Worm (Caenorhabditis elegans): ENCODE results near the gene inx-9.

The inx-9 gene

DNA sequence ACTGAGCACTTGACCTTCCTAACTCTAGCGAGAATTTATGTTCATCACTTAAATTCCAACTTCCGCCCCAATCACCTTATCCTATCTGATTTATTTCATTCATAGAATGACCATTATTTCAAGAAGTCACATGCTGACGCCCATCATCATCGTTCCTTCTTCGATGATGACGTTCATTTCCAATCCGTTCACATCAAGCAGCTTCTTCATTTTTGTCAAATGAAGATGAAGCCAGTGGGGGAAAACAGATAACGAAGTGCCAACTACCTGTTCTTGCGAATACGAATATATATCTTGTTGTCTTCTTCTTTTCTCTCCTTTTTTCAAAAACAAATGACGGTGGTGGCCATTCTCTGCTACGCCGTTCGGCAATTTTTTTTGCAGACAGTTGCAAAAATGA, 25.7 kb downstream of the inx-9 start:
- TF ChIP-seq sea-2 (GFP tag; optimal IDR thresholded peaks at IDR 0.05) (no peak), nhr-76 (tag; optimal IDR thresholded peaks at IDR 0.05) (no peak), ztf-11 (tag; optimal IDR thresholded peaks at IDR 0.05) (no peak), nfya-1 (tag; optimal IDR thresholded peaks at IDR 0.05; ENCODE audit: insufficient read depth) (no peak), nhr-25 (tag; optimal IDR thresholded peaks at IDR 0.05) (peak; percentile 79), daf-12 (tag; optimal IDR thresholded peaks at IDR 0.05) (no peak), nhr-23 (tag; optimal IDR thresholded peaks at IDR 0.05) (peak; percentile 29), ceh-82 (tag; optimal IDR thresholded peaks at IDR 0.05) (no peak), ceh-16 (tag; optimal IDR thresholded peaks at IDR 0.05) (no peak)

ce11 chrIV:11703685-11704296, 27.6 kb downstream of the inx-9 start, which contains the start of the genes T22B3.3 and alg-3:
Gene T22B3.3, minus strand, starts transcription at chrIV:11703785.
Gene alg-3, plus strand, starts transcription at chrIV:11704246.
- TF ChIP-seq egl-5 (tag; optimal IDR thresholded peaks at IDR 0.05) (no peak), unc-62 (GFP tag; optimal IDR thresholded peaks at IDR 0.05) (no peak), eor-1 (tag; optimal IDR thresholded peaks at IDR 0.05) (no peak), ama-1 (optimal IDR thresholded peaks at IDR 0.05) (no peak), nfya-1 (tag; optimal IDR thresholded peaks at IDR 0.05; ENCODE audit: insufficient read depth) (no peak), ceh-9 (tag; optimal IDR thresholded peaks at IDR 0.05) (no peak), tbx-2 (tag; optimal IDR thresholded peaks at IDR 0.05) (no peak), fos-1 (tag; optimal IDR thresholded peaks at IDR 0.05) (no peak), daf-12 (tag; optimal IDR thresholded peaks at IDR 0.05) (no peak), lin-39 (tag; optimal IDR thresholded peaks at IDR 0.05) (no peak), hmg-11 (tag; optimal IDR thresholded peaks at IDR 0.05) (no peak)

ce11 chrIV:11710331-11710730, 34.2 kb downstream of the inx-9 start:
- TF ChIP-seq ztf-11 (tag; optimal IDR thresholded peaks at IDR 0.05) (no peak), nhr-11 (tag; optimal IDR thresholded peaks at IDR 0.05) (peak; percentile 1), nhr-76 (tag; optimal IDR thresholded peaks at IDR 0.05) (no peak), egl-5 (tag; optimal IDR thresholded peaks at IDR 0.05) (peak; percentile 79), nfya-1 (tag; optimal IDR thresholded peaks at IDR 0.05; ENCODE audit: insufficient read depth) (peak; percentile 6), pha-4 (tag; optimal IDR thresholded peaks at IDR 0.05) (no peak)

- TF ChIP-seq unc-62 (GFP tag; optimal IDR thresholded peaks at IDR 0.05) (peak; percentile 9), lin-39 (tag; optimal IDR thresholded peaks at IDR 0.05) (peak; percentile 51), egl-5 (tag; optimal IDR thresholded peaks at IDR 0.05) (no peak)
Measured at ce11 chrIV:11713289-11713688, 37.1 kb downstream of the inx-9 start.

ce11 chrIV:11714739-11715138, 38.6 kb downstream of the inx-9 start, which contains the start of gene magi-1:
Gene magi-1, plus strand, starts transcription at chrIV:11715039.
- TF ChIP-seq egl-27 (tag; optimal IDR thresholded peaks at IDR 0.05) = no peak
- TF ChIP-seq nhr-23 (tag; optimal IDR thresholded peaks at IDR 0.05) = no peak
- TF ChIP-seq mdl-1 (tag; optimal IDR thresholded peaks at IDR 0.05) = no peak
- TF ChIP-seq nhr-67 (tag; optimal IDR thresholded peaks at IDR 0.05) = no peak

DNA sequence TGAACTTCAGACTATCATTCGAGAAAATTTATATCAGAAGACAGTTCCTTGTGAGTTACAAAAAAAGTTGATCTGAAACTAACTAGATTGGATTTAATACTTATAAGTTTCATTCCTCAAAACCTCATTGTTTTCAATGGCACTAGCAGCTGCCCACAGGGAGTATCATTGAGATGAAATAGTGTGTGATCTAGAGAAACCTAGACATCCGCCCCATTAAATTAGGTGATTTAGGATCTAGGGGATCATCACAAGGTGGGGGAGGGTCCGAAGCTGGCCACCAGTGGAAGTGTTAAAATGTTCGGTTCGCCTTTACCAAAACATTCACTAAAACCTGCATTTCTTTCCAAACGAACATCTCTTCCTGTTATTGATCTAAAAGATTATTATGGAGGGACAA, 40.3 kb downstream of the inx-9 start:
- TF ChIP-seq egl-5 (tag; optimal IDR thresholded peaks at IDR 0.05) (peak; percentile 70), R02D3.7 (tag; optimal IDR thresholded peaks at IDR 0.05) (no peak)

DNA sequence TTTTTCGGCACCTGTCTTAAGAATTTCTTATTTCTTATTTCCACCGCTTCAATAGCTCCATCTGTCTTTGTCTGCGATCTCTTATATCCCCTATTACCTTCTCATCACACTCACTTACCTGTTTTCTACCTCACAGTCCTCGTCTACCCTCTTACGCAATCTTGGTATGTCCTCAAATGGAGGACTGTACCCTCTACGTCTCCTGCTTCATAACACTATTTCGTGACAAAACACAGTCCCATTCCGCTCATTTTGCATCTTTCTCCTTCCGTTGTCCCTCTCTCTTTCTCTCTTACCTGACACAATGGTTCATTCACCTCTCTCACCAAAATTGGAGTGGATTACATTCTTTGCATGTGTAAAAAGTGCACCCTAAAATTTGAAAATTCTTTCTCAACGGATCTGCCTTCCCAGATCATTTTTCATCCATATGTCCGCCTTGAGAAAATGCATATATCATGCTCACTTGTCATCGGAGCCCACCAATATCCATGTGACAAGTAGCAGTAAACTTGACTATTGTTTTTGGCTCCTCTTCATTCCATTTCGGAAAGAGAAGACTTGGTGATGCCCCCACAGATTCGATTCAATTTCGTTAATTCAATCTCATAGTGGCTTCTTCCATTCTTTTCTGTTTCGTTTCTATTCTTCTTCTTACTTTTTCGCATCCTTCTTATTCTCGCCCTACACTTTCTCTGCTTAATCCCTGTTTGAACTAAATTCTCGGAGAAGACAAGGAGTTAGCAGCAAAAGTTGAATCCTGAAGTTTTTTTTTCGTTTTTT, 41.1 kb downstream of the inx-9 start:
- TF ChIP-seq hmg-11 (tag; optimal IDR thresholded peaks at IDR 0.05) = peak; percentile 19
- TF ChIP-seq nhr-25 (tag; optimal IDR thresholded peaks at IDR 0.05) = peak; percentile 20
- TF ChIP-seq ztf-11 (tag; optimal IDR thresholded peaks at IDR 0.05) = no peak
- no peak for TF ChIP-seq nhr-67 (tag; optimal IDR thresholded peaks at IDR 0.05)
- TF ChIP-seq egl-5 (tag; optimal IDR thresholded peaks at IDR 0.05) = no peak
- no peak for TF ChIP-seq skn-1 (tag; optimal IDR thresholded peaks at IDR 0.05)
- TF ChIP-seq ZK546.5 (tag; optimal IDR thresholded peaks at IDR 0.05) = no peak
- no peak for TF ChIP-seq snpc-4 (tag; optimal IDR thresholded peaks at IDR 0.05)
- no peak for TF ChIP-seq unc-39 (tag; optimal IDR thresholded peaks at IDR 0.05)
- no peak for TF ChIP-seq fos-1 (tag; optimal IDR thresholded peaks at IDR 0.05)
- TF ChIP-seq nfya-1 (tag; optimal IDR thresholded peaks at IDR 0.05; ENCODE audit: insufficient read depth) = no peak
- TF ChIP-seq eor-1 (tag; optimal IDR thresholded peaks at IDR 0.05) = no peak
- TF ChIP-seq ama-1 (optimal IDR thresholded peaks at IDR 0.05) = no peak
- no peak for TF ChIP-seq elt-2 (tag; optimal IDR thresholded peaks at IDR 0.05)
- peak; percentile 18 for TF ChIP-seq fkh-10 (GFP tag; optimal IDR thresholded peaks at IDR 0.05)
- no peak for TF ChIP-seq mml-1 (tag; optimal IDR thresholded peaks at IDR 0.05)
- no peak for TF ChIP-seq lin-15B (tag; optimal IDR thresholded peaks at IDR 0.05)
- TF ChIP-seq nhr-237 (tag; optimal IDR thresholded peaks at IDR 0.05) = no peak
- TF ChIP-seq nhr-12 (tag; optimal IDR thresholded peaks at IDR 0.05) = no peak
- no peak for TF ChIP-seq daf-12 (tag; optimal IDR thresholded peaks at IDR 0.05)
- no peak for TF ChIP-seq fkh-2 (tag; optimal IDR thresholded peaks at IDR 0.05)
- TF ChIP-seq lin-39 (tag; optimal IDR thresholded peaks at IDR 0.05) = no peak
- no peak for TF ChIP-seq aly-2 (tag; optimal IDR thresholded peaks at IDR 0.05)
- TF ChIP-seq ztf-4 (tag; optimal IDR thresholded peaks at IDR 0.05) = no peak
- TF ChIP-seq R02D3.7 (tag; optimal IDR thresholded peaks at IDR 0.05) = no peak
- no peak for TF ChIP-seq nhr-76 (tag; optimal IDR thresholded peaks at IDR 0.05)

Measured in whole organism, L3 larva.